Worm (Caenorhabditis elegans) whole organism, L1 larva: ENCODE results near the gene tebp-1.

Experiments used
- C16A3.4 ChIP-seq: fragments of 150-350 bp; optimal IDR thresholded peaks from 2 replicates; lab custom pipeline; 2014; ENCODE audit warnings: missing biosample characterization, missing genetic modification characterization
- C34B4.2 ChIP-seq: sonication (generic microtip); optimal IDR thresholded peaks from 2 replicates; lab custom pipeline; 2017; ENCODE audit warnings: mild to moderate bottlenecking, missing genetic modification characterization, missing compliant biosample characterization
- F16B12.6 ChIP-seq: fragments of 150-350 bp; optimal IDR thresholded peaks from 2 replicates; lab custom pipeline; 2014; ENCODE audit warnings: missing biosample characterization, missing genetic modification characterization
- aha-1 ChIP-seq: fragments of 150-350 bp; optimal IDR thresholded peaks from 2 replicates; lab custom pipeline; 2014; ENCODE audit warnings: missing biosample characterization, missing genetic modification characterization
- ama-1 ChIP-seq: fragments of 150-350 bp; optimal IDR thresholded peaks from 2 replicates; lab custom pipeline; 2014
- blmp-1 ChIP-seq: fragments of 150-350 bp; optimal IDR thresholded peaks from 2 replicates; lab custom pipeline; 2014; ENCODE audit warnings: missing biosample characterization, missing genetic modification characterization
- ceh-8 ChIP-seq: fragments of 200-800 bp; sonication (Bioruptor generic); optimal IDR thresholded peaks from 2 replicates; lab custom pipeline; 2018; ENCODE audit warnings: mild to moderate bottlenecking, missing genetic modification characterization, moderate library complexity, missing compliant biosample characterization
- ceh-88 ChIP-seq: fragments of 200-800 bp; sonication (Bioruptor generic); IDR thresholded peaks from 2 replicates; pipeline ENCODE4 v1.3.6; 2022; ENCODE audit warnings: missing genetic modification characterization, missing compliant biosample characterization
- dpl-1 ChIP-seq, 3 experiments: fragments of 150-350 bp in 2 of 3; sonication (generic microtip) in 1 of 3; optimal IDR thresholded peaks; 2 replicates each; lab custom pipeline; 2014 to 2017; ENCODE audit warnings: missing biosample characterization in 3 of 3, missing genetic modification characterization in 3 of 3, missing genetic modification reagents in 3 of 3
- dsc-1 ChIP-seq: sonication (generic microtip); optimal IDR thresholded peaks from 2 replicates; lab custom pipeline; 2016; ENCODE audit warnings: mild to moderate bottlenecking, missing genetic modification characterization, missing compliant biosample characterization
- efl-3 ChIP-seq: fragments of 200-800 bp; sonication (Bioruptor generic); optimal IDR thresholded peaks from 2 replicates; lab custom pipeline; 2018; ENCODE audit warnings: mild to moderate bottlenecking, missing genetic modification characterization, missing compliant biosample characterization
- egl-27 ChIP-seq, 2 experiments: fragments of 150-350 bp in 1 of 2; sonication (generic microtip); optimal IDR thresholded peaks; 3 replicates each; lab custom pipeline; 2017 to 2018; ENCODE audit warnings: missing biosample characterization in 2 of 2, missing genetic modification characterization in 2 of 2, missing genetic modification reagents in 2 of 2
- elt-3 ChIP-seq, 6 experiments: fragments of 150-350 bp in 1 of 6; sonication (generic microtip); optimal IDR thresholded peaks; 2 replicates each; lab custom pipeline; 2017 to 2018; ENCODE audit warnings: missing biosample characterization in 6 of 6, missing genetic modification characterization in 6 of 6, inconsistent platforms in 1 of 6
- ets-5 ChIP-seq: fragments of 200-800 bp; sonication (Bioruptor generic); IDR thresholded peaks from 2 replicates; pipeline ENCODE4 v1.3.6; 2022; ENCODE audit warnings: missing genetic modification characterization, missing compliant biosample characterization
- fkh-10 ChIP-seq: sonication (generic microtip); optimal IDR thresholded peaks from 2 replicates; lab custom pipeline; 2017; ENCODE audit warnings: missing biosample characterization, missing genetic modification reagents, missing genetic modification characterization
- fkh-8 ChIP-seq: sonication (generic microtip); optimal IDR thresholded peaks from 2 replicates; lab custom pipeline; 2016; ENCODE audit warnings: mild to moderate bottlenecking, missing genetic modification characterization, missing compliant biosample characterization
- fos-1 ChIP-seq: fragments of 150-350 bp; optimal IDR thresholded peaks from 2 replicates; lab custom pipeline; 2014; ENCODE audit warnings: missing biosample characterization, missing genetic modification characterization
- grh-1 ChIP-seq: fragments of 200-800 bp; sonication (Bioruptor generic); IDR thresholded peaks from 2 replicates; pipeline ENCODE4 v1.3.6; 2022; ENCODE audit warnings: missing genetic modification reagents, missing genetic modification characterization, missing compliant biosample characterization
- hlh-17 ChIP-seq: fragments of 200-800 bp; sonication (Bioruptor generic); optimal IDR thresholded peaks from 2 replicates; lab custom pipeline; 2018; ENCODE audit warnings: missing genetic modification characterization, mild to moderate bottlenecking, missing compliant biosample characterization, moderate library complexity, borderline replicate concordance
- hlh-4 ChIP-seq: sonication (generic microtip); optimal IDR thresholded peaks from 2 replicates; lab custom pipeline; 2016; ENCODE audit warnings: mild to moderate bottlenecking, missing genetic modification characterization, missing compliant biosample characterization
- hpl-2 ChIP-seq: fragments of 150-350 bp; optimal IDR thresholded peaks from 2 replicates; lab custom pipeline; 2014; ENCODE audit warnings: missing biosample characterization, missing genetic modification reagents, missing genetic modification characterization
- irx-1 ChIP-seq: sonication (generic microtip); optimal IDR thresholded peaks from 2 replicates; lab custom pipeline; 2016; ENCODE audit warnings: missing genetic modification characterization, missing compliant biosample characterization
- isw-1 ChIP-seq: fragments of 200-800 bp; sonication (Bioruptor generic); IDR thresholded peaks from 2 replicates; pipeline ENCODE4 v1.3.6; 2022; ENCODE audit warnings: missing genetic modification characterization, missing compliant biosample characterization
- lin-13 ChIP-seq: fragments of 150-350 bp; optimal IDR thresholded peaks from 2 replicates; lab custom pipeline; 2014; ENCODE audit warnings: missing biosample characterization, missing genetic modification reagents, missing genetic modification characterization
- lin-15B ChIP-seq: fragments of 150-350 bp; sonication (generic microtip); optimal IDR thresholded peaks from 3 replicates; lab custom pipeline; 2014; ENCODE audit warnings: missing biosample characterization, missing genetic modification characterization
- lin-39 ChIP-seq: fragments of 150-350 bp; optimal IDR thresholded peaks from 2 replicates; lab custom pipeline; 2014; ENCODE audit warnings: missing biosample characterization, missing genetic modification reagents, missing genetic modification characterization
- lir-3 ChIP-seq: sonication (generic microtip); optimal IDR thresholded peaks from 2 replicates; lab custom pipeline; 2016; ENCODE audit warnings: mild to moderate bottlenecking, missing genetic modification characterization, moderate library complexity, missing compliant biosample characterization; ENCODE audit not compliant: poor library complexity
- mdl-1 ChIP-seq, 2 experiments: fragments of 150-350 bp; optimal IDR thresholded peaks; 2 replicates each; lab custom pipeline; 2014 to 2017; ENCODE audit warnings: missing biosample characterization in 2 of 2, missing genetic modification characterization in 2 of 2, inconsistent platforms in 1 of 2
- mef-2 ChIP-seq: fragments of 150-350 bp; optimal IDR thresholded peaks from 2 replicates; lab custom pipeline; 2014; ENCODE audit warnings: missing biosample characterization, missing genetic modification characterization
- nhr-11 ChIP-seq: fragments of 150-350 bp; optimal IDR thresholded peaks from 2 replicates; lab custom pipeline; 2014; ENCODE audit warnings: missing biosample characterization, missing genetic modification characterization
- nhr-12 ChIP-seq: sonication (generic microtip); optimal IDR thresholded peaks from 2 replicates; lab custom pipeline; 2017; ENCODE audit warnings: missing biosample characterization, missing genetic modification characterization
- nhr-19 ChIP-seq: fragments of 200-800 bp; sonication (Bioruptor generic); conservative IDR thresholded peaks from 2 replicates; pipeline ENCODE4 v1.3.6; 2022; ENCODE audit warnings: missing genetic modification characterization, missing compliant biosample characterization
- nhr-20 ChIP-seq: sonication (generic microtip); optimal IDR thresholded peaks from 2 replicates; lab custom pipeline; 2016; ENCODE audit warnings: mild to moderate bottlenecking, missing genetic modification characterization, missing compliant biosample characterization
- nhr-237 ChIP-seq: fragments of 150-350 bp; optimal IDR thresholded peaks from 2 replicates; lab custom pipeline; 2014; ENCODE audit warnings: missing biosample characterization, missing genetic modification characterization
- nhr-47 ChIP-seq: sonication (generic microtip); optimal IDR thresholded peaks from 2 replicates; lab custom pipeline; 2016; ENCODE audit warnings: mild to moderate bottlenecking, missing genetic modification characterization, moderate library complexity, missing compliant biosample characterization
- nhr-71 ChIP-seq: sonication (generic microtip); optimal IDR thresholded peaks from 2 replicates; lab custom pipeline; 2016; ENCODE audit warnings: mild to moderate bottlenecking, missing genetic modification characterization, moderate library complexity, missing compliant biosample characterization
- nhr-77 ChIP-seq: fragments of 150-350 bp; optimal IDR thresholded peaks from 2 replicates; lab custom pipeline; 2014; ENCODE audit warnings: missing biosample characterization, missing genetic modification characterization
- nhr-84 ChIP-seq: sonication (generic microtip); optimal IDR thresholded peaks from 2 replicates; lab custom pipeline; 2017; ENCODE audit warnings: missing biosample characterization, missing genetic modification characterization
- pag-3 ChIP-seq: sonication (generic microtip); optimal IDR thresholded peaks from 2 replicates; lab custom pipeline; 2017; ENCODE audit warnings: missing genetic modification characterization, mild to moderate bottlenecking, missing compliant biosample characterization, antibody characterized with exemption, borderline replicate concordance; ENCODE audit not compliant: insufficient read depth
- skn-1 ChIP-seq: fragments of 150-350 bp; optimal IDR thresholded peaks from 2 replicates; lab custom pipeline; 2014; ENCODE audit warnings: missing biosample characterization, missing genetic modification characterization
- snpc-4 ChIP-seq: fragments of 150-350 bp; optimal IDR thresholded peaks from 2 replicates; lab custom pipeline; 2014; ENCODE audit warnings: missing biosample characterization, missing genetic modification characterization
- sox-4 ChIP-seq: sonication (generic microtip); optimal IDR thresholded peaks from 2 replicates; lab custom pipeline; 2016; ENCODE audit warnings: missing genetic modification characterization, missing compliant biosample characterization
- sptf-1 ChIP-seq: fragments of 150-350 bp; optimal IDR thresholded peaks from 2 replicates; lab custom pipeline; 2014; ENCODE audit warnings: missing biosample characterization, missing genetic modification characterization
- tbx-2 ChIP-seq: sonication (generic microtip); optimal IDR thresholded peaks from 2 replicates; lab custom pipeline; 2016; ENCODE audit warnings: missing genetic modification characterization, missing compliant biosample characterization
- unc-30 ChIP-seq: sonication (generic microtip); optimal IDR thresholded peaks from 2 replicates; lab custom pipeline; 2017; ENCODE audit warnings: missing biosample characterization, missing genetic modification characterization
- unc-62 ChIP-seq: fragments of 150-350 bp; optimal IDR thresholded peaks from 2 replicates; lab custom pipeline; 2014; ENCODE audit warnings: missing biosample characterization, missing genetic modification reagents, missing genetic modification characterization
- unc-86 ChIP-seq: sonication (generic microtip); optimal IDR thresholded peaks from 2 replicates; lab custom pipeline; 2016; ENCODE audit warnings: missing genetic modification characterization, missing compliant biosample characterization
- unc-98 ChIP-seq: fragments of 200-800 bp; sonication (Bioruptor generic); IDR thresholded peaks from 2 replicates; pipeline ENCODE4 v1.3.6; 2022; ENCODE audit warnings: missing genetic modification characterization, missing compliant biosample characterization
- vab-15 ChIP-seq: sonication (generic microtip); optimal IDR thresholded peaks from 2 replicates; lab custom pipeline; 2017; ENCODE audit warnings: missing genotype, mild to moderate bottlenecking, missing genetic modification characterization, missing compliant biosample characterization
- zag-1 ChIP-seq: fragments of 150-350 bp; optimal IDR thresholded peaks from 2 replicates; lab custom pipeline; 2014; ENCODE audit warnings: missing biosample characterization, missing genetic modification characterization
- ztf-11 ChIP-seq, 2 experiments: sonication (generic microtip); optimal IDR thresholded peaks; 2 replicates each; lab custom pipeline; 2016 to 2017; ENCODE audit warnings: missing genetic modification characterization in 2 of 2, missing biosample characterization in 1 of 2, missing compliant biosample characterization in 1 of 2
- ztf-4 ChIP-seq: fragments of 150-350 bp; optimal IDR thresholded peaks from 2 replicates; lab custom pipeline; 2014; ENCODE audit warnings: missing biosample characterization, missing genetic modification characterization

tebp-1 gene

ce11 chrII:14365182-14365751 lies 3.4 kb downstream of the tebp-1 start, which contains the start of gene imb-2 (continued):
- TF ChIP-seq zag-1 = no peak
- TF ChIP-seq isw-1 (GFP tag; lab: Robert Waterston, UW) = peak; percentile 9; the same call in 1 of the 2 replicates
- TF ChIP-seq ztf-4 (tag; lab: Kevin White, UChicago) = no peak
- TF ChIP-seq irx-1 (tag; lab: Kevin White, UChicago) = no peak
- TF ChIP-seq lin-13 (GFP tag; lab: Kevin White, UChicago) = peak; percentile 49
- TF ChIP-seq nhr-237 (tag; lab: Kevin White, UChicago) = no peak
- no peak for TF ChIP-seq sptf-1 (tag; lab: Kevin White, UChicago)
- TF ChIP-seq ztf-11 (tag; optimal IDR thresholded peaks at IDR 0.05; lab: Kevin White, UChicago) = no peak
- no peak for TF ChIP-seq nhr-11
- peak; percentile 60 to 83 (median 72) for TF ChIP-seq dpl-1 (GFP tag; optimal IDR thresholded peaks at IDR 0.05; lab: Kevin White, UChicago)
- TF ChIP-seq dsc-1 (tag; lab: Kevin White, UChicago) = peak; percentile 34
- peak; percentile 5 for TF ChIP-seq fkh-10
- TF ChIP-seq fos-1 (tag; lab: Kevin White, UChicago) = no peak
- TF ChIP-seq skn-1 (tag; lab: Kevin White, UChicago) = no peak
- TF ChIP-seq unc-86 (tag; lab: Kevin White, UChicago) = peak; percentile 33
- no peak for TF ChIP-seq pag-3
- TF ChIP-seq blmp-1 (tag; lab: Kevin White, UChicago) = no peak
- TF ChIP-seq sox-4 (tag; lab: Kevin White, UChicago) = no peak
- no peak for TF ChIP-seq hlh-4 (tag; lab: Kevin White, UChicago)
- TF ChIP-seq mef-2 (tag; lab: Kevin White, UChicago) = no peak
- TF ChIP-seq lir-3 (tag; lab: Kevin White, UChicago) = no peak
- TF ChIP-seq F16B12.6 (tag; lab: Kevin White, UChicago) = peak; percentile 51
- no peak for TF ChIP-seq grh-1 (GFP tag; lab: Robert Waterston, UW)
- no peak for TF ChIP-seq nhr-12 (tag; lab: Kevin White, UChicago)
- no peak for TF ChIP-seq efl-3 (GFP tag; lab: Kevin White, UChicago)
- TF ChIP-seq unc-62 (GFP tag; lab: Kevin White, UChicago) = no peak
- peak; percentile 58 for TF ChIP-seq lin-15B (tag; lab: Kevin White, UChicago)
- no peak for TF ChIP-seq ceh-88
- no peak for TF ChIP-seq unc-98 (GFP tag; lab: Robert Waterston, UW)
- TF ChIP-seq aha-1 (tag; lab: Kevin White, UChicago) = no peak
- peak; percentile 46 for TF ChIP-seq nhr-47 (tag; lab: Kevin White, UChicago)
- peak; percentile 34 for TF ChIP-seq snpc-4 (tag; lab: Kevin White, UChicago)
- TF ChIP-seq nhr-71 (tag; lab: Kevin White, UChicago) = peak; percentile 73
- no peak for TF ChIP-seq hpl-2
- TF ChIP-seq elt-3 (tag; optimal IDR thresholded peaks at IDR 0.05; lab: Kevin White, UChicago) = no peak
- no peak for TF ChIP-seq hlh-17 (GFP tag; lab: Kevin White, UChicago)
- no peak for TF ChIP-seq nhr-84 (tag; lab: Kevin White, UChicago)
- no peak for TF ChIP-seq ceh-8
- no peak for TF ChIP-seq mdl-1 (tag; optimal IDR thresholded peaks at IDR 0.05; lab: Kevin White, UChicago)
- TF ChIP-seq ets-5 = no peak
- no peak for TF ChIP-seq unc-30 (tag; lab: Kevin White, UChicago)

ce11 chrII:14374594-14374993 lies 12.8 kb downstream of the tebp-1 start:
- no peak for TF ChIP-seq lin-39 (tag; lab: Kevin White, UChicago)
- no peak for TF ChIP-seq nhr-19 (GFP tag; lab: Robert Waterston, UW)
- no peak for TF ChIP-seq C16A3.4 (tag; lab: Kevin White, UChicago)
- TF ChIP-seq tbx-2 (tag; lab: Kevin White, UChicago) = no peak
- no peak for TF ChIP-seq fkh-8
- TF ChIP-seq nhr-77 (tag; lab: Kevin White, UChicago) = no peak
- TF ChIP-seq C34B4.2 (tag; lab: Kevin White, UChicago) = no peak
- no peak for TF ChIP-seq nhr-237 (tag; lab: Kevin White, UChicago)
- no peak for TF ChIP-seq vab-15 (tag; lab: Kevin White, UChicago)
- no peak for TF ChIP-seq ama-1 (lab: Kevin White, UChicago)
- no peak for TF ChIP-seq ztf-4 (tag; lab: Kevin White, UChicago)
- TF ChIP-seq egl-27 (tag; optimal IDR thresholded peaks at IDR 0.05; lab: Kevin White, UChicago) = no peak
- no peak for TF ChIP-seq nhr-20 (tag; lab: Kevin White, UChicago)
- TF ChIP-seq, all 84 proteins: peak for 0
